Fruit fly (Drosophila melanogaster): ENCODE measurements around the gene Unc-115a.

- no peak for TF ChIP-seq kay (GFP tag; ENCODE audit: borderline replicate concordance)
- no peak for TF ChIP-seq Clk (GFP tag; optimal IDR thresholded peaks at IDR 0.05)
- no peak for TF ChIP-seq ovo (GFP tag; optimal IDR thresholded peaks at IDR 0.05)
- no peak for TF ChIP-seq Crg-1 (GFP tag; optimal IDR thresholded peaks at IDR 0.05)
- TF ChIP-seq tj (GFP tag; optimal IDR thresholded peaks at IDR 0.05), result no peak
- no peak for TF ChIP-seq Hr96 (GFP tag; optimal IDR thresholded peaks at IDR 0.05)
- no peak for TF ChIP-seq CG5204 (GFP tag; optimal IDR thresholded peaks at IDR 0.05)
Observed at dm6 chr3R:9694999-9695398, 10.2 kb downstream of the Unc-115a start.

Data from whole organism, adult.